Fruit fly (Drosophila melanogaster): ENCODE measurements around the gene CG18508.

Gene CG18508

dm6 chrX:3139961-3140360 is 33.0 kb downstream of the CG18508 start (continued):
- no peak for TF ChIP-seq Hr39 (GFP tag; optimal IDR thresholded peaks at IDR 0.05)

dm6 chrX:3137853-3138418 is 35.0 kb downstream of the CG18508 start:
- TF ChIP-seq Eip93F (GFP tag; optimal IDR thresholded peaks at IDR 0.05): no peak
- peak in 1 of 2 experiments; percentile 55 for TF ChIP-seq ss (GFP tag; optimal IDR thresholded peaks at IDR 0.05)
- no peak for TF ChIP-seq acj6 (GFP tag; optimal IDR thresholded peaks at IDR 0.05)

- TF ChIP-seq dsx (GFP tag; optimal IDR thresholded peaks at IDR 0.05; ENCODE audit: poor library complexity, severe bottlenecking) (peak; percentile 5), Ets96B (tag; optimal IDR thresholded peaks at IDR 0.05) (no peak), CG8119 (GFP tag; IDR thresholded peaks at IDR 0.05) (0 out of 3 replicates have a peak, but pooled peaks have one; percentile 20), CG10669 (GFP tag; optimal IDR thresholded peaks at IDR 0.05) (no peak), fd59A (GFP tag; optimal IDR thresholded peaks at IDR 0.05) (no peak), CG1621 (tag; optimal IDR thresholded peaks at IDR 0.05) (no peak), achi (GFP tag; optimal IDR thresholded peaks at IDR 0.05) (no peak), CG3032 (tag; optimal IDR thresholded peaks at IDR 0.05) (no peak), Lpt (GFP tag; optimal IDR thresholded peaks at IDR 0.05) (no peak), CG11762 (GFP tag; optimal IDR thresholded peaks at IDR 0.05; ENCODE audit: insufficient read depth) (no peak), CG15336 (GFP tag; IDR thresholded peaks at IDR 0.05) (no peak; the same call in 1 of the 2 replicates), Met (GFP tag; optimal IDR thresholded peaks at IDR 0.05) (no peak), Sox15 (GFP tag; optimal IDR thresholded peaks at IDR 0.05) (no peak), CG4318 (GFP tag; optimal IDR thresholded peaks at IDR 0.05) (no peak), acj6 (GFP tag; optimal IDR thresholded peaks at IDR 0.05) (no peak), CG9139 (GFP tag; optimal IDR thresholded peaks at IDR 0.05) (no peak), CG8319 (GFP tag; optimal IDR thresholded peaks at IDR 0.05) (no peak), cyc (GFP tag; optimal IDR thresholded peaks at IDR 0.05) (no peak), CG16779 (tag; optimal IDR thresholded peaks at IDR 0.05) (no peak), svp (GFP tag) (no peak), net (GFP tag; optimal IDR thresholded peaks at IDR 0.05) (peak; percentile 30), eg (GFP tag; IDR thresholded peaks at IDR 0.05) (0 out of 3 replicates have a peak, but pooled peaks have one; percentile 33), CG6163 (GFP tag; IDR thresholded peaks at IDR 0.05) (peak; percentile 63; the same call in 2 of the 3 replicates), CG7368 (GFP tag; optimal IDR thresholded peaks at IDR 0.05) (no peak), Smox (GFP tag; optimal IDR thresholded peaks at IDR 0.05) (no peak), Blimp-1 (GFP tag; optimal IDR thresholded peaks at IDR 0.05) (no peak), Hr4 (GFP tag; optimal IDR thresholded peaks at IDR 0.05) (no peak), Eip78C (GFP tag) (peak; percentile 59), lz (GFP tag; optimal IDR thresholded peaks at IDR 0.05) (no peak), CG3919 (GFP tag; optimal IDR thresholded peaks at IDR 0.05) (no peak), Sox102F (GFP tag; optimal IDR thresholded peaks at IDR 0.05) (no peak), fkh (GFP tag; optimal IDR thresholded peaks at IDR 0.05) (peak; percentile 75), CG10631 (GFP tag; optimal IDR thresholded peaks at IDR 0.05) (no peak), salr (GFP tag; optimal IDR thresholded peaks at IDR 0.05) (no peak), Ets21C (GFP tag; optimal IDR thresholded peaks at IDR 0.05) (no peak), OdsH (GFP tag; optimal IDR thresholded peaks at IDR 0.05) (no peak), CG6276 (GFP tag; optimal IDR thresholded peaks at IDR 0.05) (no peak), CG11294 (GFP tag; IDR thresholded peaks at IDR 0.05) (no peak), Gug (GFP tag; IDR thresholded peaks at IDR 0.05) (no peak), fd85E (GFP tag; optimal IDR thresholded peaks at IDR 0.05) (no peak), CG11902 (GFP tag; optimal IDR thresholded peaks at IDR 0.05) (no peak), CG32006 (GFP tag; optimal IDR thresholded peaks at IDR 0.05) (no peak), topi (GFP tag; optimal IDR thresholded peaks at IDR 0.05) (no peak)
These were observed 36.4 kb downstream of the CG18508 start for dm6 chrX:3136338-3137086.
